Worm (Caenorhabditis elegans): Measurements from ENCODE around the gene irld-33.

DNA sequence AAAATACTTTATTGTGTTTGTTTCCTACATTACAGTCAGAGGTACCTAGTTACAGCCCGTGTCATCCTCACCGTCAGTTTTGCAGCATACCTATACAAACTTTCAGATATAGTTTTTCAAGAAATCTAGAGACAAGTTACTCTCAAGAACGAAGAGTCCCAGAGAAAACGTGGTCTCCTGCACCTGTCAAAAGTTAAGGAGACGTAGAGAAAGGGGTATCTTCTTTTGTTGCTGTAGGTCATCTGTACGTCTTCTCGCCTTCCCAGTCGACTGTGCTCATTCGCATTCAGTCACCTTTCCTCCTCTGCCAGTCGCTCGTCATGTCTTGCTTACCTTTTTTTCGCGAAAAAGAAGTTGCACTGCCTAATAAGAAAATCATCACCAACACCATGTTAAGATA, 22.7 kb downstream of the irld-33 start, which contains the start of gene F36H5.4:
- TF ChIP-seq jun-1 (tag; optimal IDR thresholded peaks at IDR 0.05) (no peak), zag-1 (tag; optimal IDR thresholded peaks at IDR 0.05) (no peak), ceh-90 (tag; optimal IDR thresholded peaks at IDR 0.05) (no peak), ces-1 (GFP tag; optimal IDR thresholded peaks at IDR 0.05) (no peak), lin-15B (tag; optimal IDR thresholded peaks at IDR 0.05) (no peak), lin-35 (GFP tag; optimal IDR thresholded peaks at IDR 0.05) (no peak)
